Worm (Caenorhabditis elegans): ENCODE data around the gene F32D8.5.

DNA sequence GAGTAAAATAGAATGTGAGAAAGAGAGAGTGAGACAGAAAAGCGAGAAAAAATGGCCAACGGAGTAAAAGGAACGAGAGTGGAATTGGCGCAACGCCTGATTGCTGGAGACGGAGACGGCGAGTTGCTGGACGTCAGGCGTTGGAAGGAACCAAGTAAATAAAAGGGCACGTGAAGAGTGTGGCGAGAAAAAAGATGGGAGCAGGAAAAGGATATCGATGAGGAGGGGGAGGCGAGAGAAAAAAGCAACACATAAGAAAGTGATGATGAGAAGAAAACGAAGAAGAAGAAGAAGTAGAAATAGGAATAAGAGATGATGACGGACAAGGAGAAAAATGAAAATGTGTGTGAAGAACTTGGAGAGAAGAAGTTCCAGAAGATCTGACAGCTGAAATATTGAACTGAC, 23.1 kb upstream of the F32D8.5 start:
- TF ChIP-seq ama-1 (optimal IDR thresholded peaks at IDR 0.05) (no peak), ceh-13 (GFP tag; optimal IDR thresholded peaks at IDR 0.05) (no peak), flt-1 (GFP tag; IDR thresholded peaks at IDR 0.05) (no peak), hmg-4 (GFP tag; optimal IDR thresholded peaks at IDR 0.05) (no peak), hmbx-1 (tag; optimal IDR thresholded peaks at IDR 0.05) (no peak), pes-1 (GFP tag; IDR thresholded peaks at IDR 0.05) (no peak)
